Fruit fly (Drosophila melanogaster): Measurements from ENCODE around the gene IntS11.

DNA sequence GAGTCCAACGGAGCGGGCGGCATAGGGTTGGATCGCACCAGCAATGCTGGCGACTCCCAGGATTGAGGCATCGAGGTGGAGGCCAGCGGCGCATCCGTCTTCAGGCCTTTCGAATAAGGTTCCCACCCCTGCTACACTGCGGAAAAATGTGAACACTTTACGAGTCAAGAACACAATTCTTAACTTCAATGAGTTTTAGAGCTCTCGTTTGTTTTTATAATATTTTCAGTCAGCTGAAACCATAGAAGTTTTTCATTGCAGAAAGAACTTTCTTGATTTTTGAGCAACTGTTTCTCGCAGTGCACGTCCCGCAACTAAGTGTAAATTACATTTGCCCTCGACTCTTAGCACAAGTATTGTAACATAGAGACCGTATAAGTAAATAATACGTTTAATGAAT is 48.8 kb upstream of the IntS11 start:
- TF ChIP-seq sv (GFP tag; optimal IDR thresholded peaks at IDR 0.05) (no peak), Sp1 (GFP tag; optimal IDR thresholded peaks at IDR 0.05) (no peak)

Data from whole organism, wandering third instar larva.